Worm (Caenorhabditis elegans): ENCODE data around the gene C56G2.9.

C56G2.9 gene

ce11 chrIII:6331211-6331782, 11.8 kb downstream of the C56G2.9 start, which contains the start of gene C56G2.4:
C56G2.4 (plus strand) TSS chrIII:6331732.
- TF ChIP-seq nhr-67 (tag; optimal IDR thresholded peaks at IDR 0.05), result no peak
- TF ChIP-seq nhr-25 (tag; optimal IDR thresholded peaks at IDR 0.05), result no peak
- TF ChIP-seq snpc-4 (tag; optimal IDR thresholded peaks at IDR 0.05), result no peak
- TF ChIP-seq nhr-23 (tag; optimal IDR thresholded peaks at IDR 0.05), result no peak
- TF ChIP-seq ceh-9 (tag; optimal IDR thresholded peaks at IDR 0.05), result no peak
- TF ChIP-seq lin-15B (tag; optimal IDR thresholded peaks at IDR 0.05), result no peak
- TF ChIP-seq nhr-76 (tag; optimal IDR thresholded peaks at IDR 0.05), result no peak
- TF ChIP-seq ama-1 (optimal IDR thresholded peaks at IDR 0.05), result no peak
- no peak for TF ChIP-seq R02D3.7 (tag; optimal IDR thresholded peaks at IDR 0.05)
- TF ChIP-seq nhr-77 (tag; optimal IDR thresholded peaks at IDR 0.05), result no peak
- TF ChIP-seq hmg-11 (tag; optimal IDR thresholded peaks at IDR 0.05), result no peak
- TF ChIP-seq nhr-43 (tag; optimal IDR thresholded peaks at IDR 0.05; ENCODE audit: poor library complexity, severe bottlenecking), result no peak
- no peak for TF ChIP-seq fkh-2 (tag; optimal IDR thresholded peaks at IDR 0.05)
- no peak for TF ChIP-seq ceh-28 (tag; optimal IDR thresholded peaks at IDR 0.05)
- no peak for TF ChIP-seq elt-1 (tag; optimal IDR thresholded peaks at IDR 0.05)
- TF ChIP-seq ceh-16 (tag; optimal IDR thresholded peaks at IDR 0.05), result no peak
- TF ChIP-seq lin-39 (tag; optimal IDR thresholded peaks at IDR 0.05), result no peak

- no peak for TF ChIP-seq nhr-23 (tag; optimal IDR thresholded peaks at IDR 0.05)
- no peak for TF ChIP-seq aly-2 (tag; optimal IDR thresholded peaks at IDR 0.05)
- no peak for TF ChIP-seq lsy-12 (tag; optimal IDR thresholded peaks at IDR 0.05)
- TF ChIP-seq egl-27 (tag; optimal IDR thresholded peaks at IDR 0.05), result no peak
- no peak for TF ChIP-seq mdl-1 (tag; optimal IDR thresholded peaks at IDR 0.05)
These were observed 19.0 kb downstream of the C56G2.9 start, which contains the start of gene C56G2.5 for ce11 chrIII:6324139-6324538. C56G2.5 (minus strand) TSS chrIII:6324239.

ce11 chrIII:6317345-6317744, 25.8 kb downstream of the C56G2.9 start:
- peak; percentile 96 for TF ChIP-seq fkh-10 (GFP tag; optimal IDR thresholded peaks at IDR 0.05)
- no peak for TF ChIP-seq lsy-12 (tag; optimal IDR thresholded peaks at IDR 0.05)
- no peak for TF ChIP-seq fos-1 (tag; optimal IDR thresholded peaks at IDR 0.05)

- TF ChIP-seq nhr-23 (tag; optimal IDR thresholded peaks at IDR 0.05) (no peak), lin-15B (tag; optimal IDR thresholded peaks at IDR 0.05) (no peak), ceh-82 (tag; optimal IDR thresholded peaks at IDR 0.05) (no peak), eor-1 (tag; optimal IDR thresholded peaks at IDR 0.05) (no peak), ZK546.5 (tag; optimal IDR thresholded peaks at IDR 0.05) (no peak), fkh-10 (GFP tag; optimal IDR thresholded peaks at IDR 0.05) (no peak), zag-1 (tag; optimal IDR thresholded peaks at IDR 0.05) (no peak), nhr-76 (tag; optimal IDR thresholded peaks at IDR 0.05) (no peak), fos-1 (tag; optimal IDR thresholded peaks at IDR 0.05) (no peak), mml-1 (tag; optimal IDR thresholded peaks at IDR 0.05) (no peak), aly-2 (tag; optimal IDR thresholded peaks at IDR 0.05) (no peak), nhr-28 (tag; optimal IDR thresholded peaks at IDR 0.05) (no peak), daf-12 (tag; optimal IDR thresholded peaks at IDR 0.05) (no peak), jun-1 (tag; optimal IDR thresholded peaks at IDR 0.05) (no peak), nhr-237 (tag; optimal IDR thresholded peaks at IDR 0.05) (no peak)
These were observed 26.3 kb downstream of the C56G2.9 start for ce11 chrIII:6316795-6317194.

ce11 chrIII:6315515-6315914, 27.6 kb downstream of the C56G2.9 start:
- no peak for TF ChIP-seq unc-62 (GFP tag; optimal IDR thresholded peaks at IDR 0.05)
- TF ChIP-seq ceh-16 (tag; optimal IDR thresholded peaks at IDR 0.05), result no peak
- no peak for TF ChIP-seq ztf-11 (tag; optimal IDR thresholded peaks at IDR 0.05)
- no peak for TF ChIP-seq nhr-28 (tag; optimal IDR thresholded peaks at IDR 0.05)
- no peak for TF ChIP-seq elt-1 (tag; optimal IDR thresholded peaks at IDR 0.05)
- TF ChIP-seq unc-39 (tag; optimal IDR thresholded peaks at IDR 0.05), result no peak
- TF ChIP-seq sea-2 (GFP tag; optimal IDR thresholded peaks at IDR 0.05), result no peak
- no peak for TF ChIP-seq fkh-10 (GFP tag; optimal IDR thresholded peaks at IDR 0.05)
- no peak for TF ChIP-seq jun-1 (tag; optimal IDR thresholded peaks at IDR 0.05)
- TF ChIP-seq nhr-76 (tag; optimal IDR thresholded peaks at IDR 0.05), result no peak
- no peak for TF ChIP-seq zag-1 (tag; optimal IDR thresholded peaks at IDR 0.05)
- TF ChIP-seq nhr-12 (tag; optimal IDR thresholded peaks at IDR 0.05), result no peak
- no peak for TF ChIP-seq elt-2 (tag; optimal IDR thresholded peaks at IDR 0.05)
- no peak for TF ChIP-seq snpc-4 (tag; optimal IDR thresholded peaks at IDR 0.05)
- no peak for TF ChIP-seq pqm-1 (tag; optimal IDR thresholded peaks at IDR 0.05)
- no peak for TF ChIP-seq nhr-11 (tag; optimal IDR thresholded peaks at IDR 0.05)
- no peak for TF ChIP-seq nhr-23 (tag; optimal IDR thresholded peaks at IDR 0.05)
- no peak for TF ChIP-seq nhr-43 (tag; optimal IDR thresholded peaks at IDR 0.05; ENCODE audit: poor library complexity, severe bottlenecking)
- TF ChIP-seq lsy-12 (tag; optimal IDR thresholded peaks at IDR 0.05), result no peak
- TF ChIP-seq elt-3 (tag; optimal IDR thresholded peaks at IDR 0.05), result no peak
